Fruit fly (Drosophila melanogaster): ENCODE results near the gene AsnS.

The AsnS gene

dm6 chr3L:21135850-21136249 is 37.1 kb upstream of the AsnS start (continued):
- TF ChIP-seq vnd (GFP tag; IDR thresholded peaks at IDR 0.05; ENCODE audit: partially characterized antibody) (peak; percentile 87), Chrac-16 (GFP tag; optimal IDR thresholded peaks at IDR 0.05) (no peak), pros (GFP tag; optimal IDR thresholded peaks at IDR 0.05) (no peak), lilli (GFP tag; optimal IDR thresholded peaks at IDR 0.05) (peak; percentile 33), CG34422 (GFP tag; IDR thresholded peaks at IDR 0.05) (peak; percentile 72; the same call in 1 of the 3 replicates), dpn (GFP tag; optimal IDR thresholded peaks at IDR 0.05) (peak; percentile 34 to 46), shn (GFP tag; optimal IDR thresholded peaks at IDR 0.05) (no peak), bigmax (GFP tag; optimal IDR thresholded peaks at IDR 0.05) (no peak), gro (GFP tag; optimal IDR thresholded peaks at IDR 0.05) (peak; percentile 2), otp (GFP tag; IDR thresholded peaks at IDR 0.05) (no peak), Med (GFP tag) (peak; percentile 89), CG10321 (GFP tag; IDR thresholded peaks at IDR 0.05) (no peak), CG33213 (GFP tag; optimal IDR thresholded peaks at IDR 0.05) (peak; percentile 61), Max (GFP tag; optimal IDR thresholded peaks at IDR 0.05) (peak; percentile 70), CG14014 (GFP tag; IDR thresholded peaks at IDR 0.05) (0 out of 2 replicates have a peak, but pooled peaks have one; percentile 6), Oli (tag; optimal IDR thresholded peaks at IDR 0.05) (no peak), CG14441 (GFP tag; IDR thresholded peaks at IDR 0.05) (no peak), CG17186 (GFP tag; optimal IDR thresholded peaks at IDR 0.05) (peak; percentile 53), CrebB (tag; optimal IDR thresholded peaks at IDR 0.05) (peak; percentile 45), CG1603 (tag; optimal IDR thresholded peaks at IDR 0.05) (peak; percentile 88), CG14710 (tag; optimal IDR thresholded peaks at IDR 0.05) (peak; percentile 58), CG10565 (GFP tag; optimal IDR thresholded peaks at IDR 0.05) (no peak), nerfin-1 (tag; optimal IDR thresholded peaks at IDR 0.05) (no peak), fd96Cb (tag; optimal IDR thresholded peaks at IDR 0.05) (no peak), lab (GFP tag; optimal IDR thresholded peaks at IDR 0.05) (no peak), gt (GFP tag; IDR thresholded peaks at IDR 0.05) (no peak), dm (GFP tag; optimal IDR thresholded peaks at IDR 0.05) (peak; percentile 96), HLH4C (GFP tag; IDR thresholded peaks at IDR 0.05; ENCODE audit: partially characterized antibody) (peak; percentile 96), klu (GFP tag; IDR thresholded peaks at IDR 0.05) (no peak), gce (GFP tag; IDR thresholded peaks at IDR 0.05) (no peak), zfh1 (GFP tag; IDR thresholded peaks at IDR 0.05) (0 out of 3 replicates have a peak, but pooled peaks have one; percentile 11), CG13624 (GFP tag; optimal IDR thresholded peaks at IDR 0.05) (peak; percentile 51), Optix (GFP tag; IDR thresholded peaks at IDR 0.05) (no peak), rib (GFP tag; IDR thresholded peaks at IDR 0.05) (no peak), repo (GFP tag; optimal IDR thresholded peaks at IDR 0.05) (no peak), CG13775 (GFP tag; optimal IDR thresholded peaks at IDR 0.05) (no peak), bbx (GFP tag; IDR thresholded peaks at IDR 0.05; ENCODE audit: partially characterized antibody) (peak; percentile 98), pzg (GFP tag; optimal IDR thresholded peaks at IDR 0.05) (peak; percentile 96), Drgx (GFP tag; IDR thresholded peaks at IDR 0.05) (no peak), CG7987 (GFP tag; optimal IDR thresholded peaks at IDR 0.05) (no peak), slp2 (GFP tag; optimal IDR thresholded peaks at IDR 0.05) (no peak), CG17802 (tag; optimal IDR thresholded peaks at IDR 0.05) (no peak), CG15073 (GFP tag; optimal IDR thresholded peaks at IDR 0.05) (no peak), CG4328 (GFP tag; optimal IDR thresholded peaks at IDR 0.05) (no peak), Stat92E (GFP tag; optimal IDR thresholded peaks at IDR 0.05) (peak in 1 of 3 experiments; percentile 49), unpg (GFP tag; optimal IDR thresholded peaks at IDR 0.05) (no peak), ci (GFP tag; IDR thresholded peaks at IDR 0.05) (peak; percentile 52; the same call in 1 of the 3 replicates), hbn (GFP tag; IDR thresholded peaks at IDR 0.05; ENCODE audit: partially characterized antibody) (peak; percentile 89), CG18011 (GFP tag; optimal IDR thresholded peaks at IDR 0.05) (no peak), CG18619 (GFP tag; optimal IDR thresholded peaks at IDR 0.05) (no peak), fru (optimal IDR thresholded peaks at IDR 0.05) (no peak)
